Fruit fly (Drosophila melanogaster): ENCODE results near the gene Arfrp1.

Gene Arfrp1

DNA sequence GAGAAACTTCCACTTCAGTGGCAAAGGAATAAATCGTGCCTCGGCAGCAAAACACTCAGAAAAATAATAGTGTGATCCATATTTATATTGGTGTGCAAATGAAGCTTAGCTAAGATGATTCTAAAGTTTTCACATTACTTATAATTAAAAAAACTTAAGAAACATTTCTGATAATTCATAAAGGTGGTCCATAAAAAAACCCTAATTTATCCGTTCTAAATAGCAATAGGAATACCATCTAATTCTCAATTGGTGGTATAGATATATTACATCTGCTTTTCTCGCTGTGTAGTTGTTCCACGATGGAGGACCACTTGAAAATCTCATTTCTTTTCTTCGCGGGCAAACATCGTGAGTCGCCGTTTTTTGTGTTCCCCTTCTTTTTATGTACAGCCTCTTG is 48.3 kb downstream of the Arfrp1 start (continued):
- TF ChIP-seq Xrp1 (GFP tag; IDR thresholded peaks at IDR 0.05) (peak; percentile 61), grau (tag; optimal IDR thresholded peaks at IDR 0.05) (peak; percentile 61), Oaz (GFP tag; IDR thresholded peaks at IDR 0.05) (no peak), HHEX (GFP tag; optimal IDR thresholded peaks at IDR 0.05) (peak; percentile 57), CG15073 (GFP tag; optimal IDR thresholded peaks at IDR 0.05) (no peak), Kr (GFP tag; optimal IDR thresholded peaks at IDR 0.05) (no peak), dan (GFP tag; IDR thresholded peaks at IDR 0.05) (no peak), Ada2b (GFP tag; IDR thresholded peaks at IDR 0.05) (peak; percentile 51; the same call in 1 of the 2 replicates), CG6272 (GFP tag; IDR thresholded peaks at IDR 0.05) (no peak), crol (GFP tag; IDR thresholded peaks at IDR 0.05) (no peak), CG4424 (GFP tag; optimal IDR thresholded peaks at IDR 0.05) (peak; percentile 64), CG10959 (GFP tag; IDR thresholded peaks at IDR 0.05) (peak; percentile 36; the same call in 1 of the 2 replicates), CG11696 (GFP tag; IDR thresholded peaks at IDR 0.05) (no peak), Fer3 (tag; optimal IDR thresholded peaks at IDR 0.05) (peak; percentile 57), Opbp (GFP tag; IDR thresholded peaks at IDR 0.05; ENCODE audit: partially characterized antibody) (no peak), amos (GFP tag; IDR thresholded peaks at IDR 0.05; ENCODE audit: partially characterized antibody) (no peak), row (GFP tag; IDR thresholded peaks at IDR 0.05) (peak; percentile 71), zfh1 (GFP tag; IDR thresholded peaks at IDR 0.05) (no peak), Tbp (GFP tag; optimal IDR thresholded peaks at IDR 0.05) (no peak), bcd (GFP tag; optimal IDR thresholded peaks at IDR 0.05) (peak; percentile 51), Max (GFP tag; optimal IDR thresholded peaks at IDR 0.05) (peak; percentile 46), CG11456 (GFP tag; IDR thresholded peaks at IDR 0.05) (no peak), CG7372 (GFP tag; IDR thresholded peaks at IDR 0.05) (peak; percentile 24; the same call in 1 of the 2 replicates), Optix (GFP tag; IDR thresholded peaks at IDR 0.05) (no peak), Chrac-16 (GFP tag; optimal IDR thresholded peaks at IDR 0.05) (peak; percentile 29), CG12236 (GFP tag; optimal IDR thresholded peaks at IDR 0.05) (no peak), Lpt (GFP tag; optimal IDR thresholded peaks at IDR 0.05) (no peak), Deaf1 (tag; optimal IDR thresholded peaks at IDR 0.05) (peak; percentile 25), Ptx1 (GFP tag; IDR thresholded peaks at IDR 0.05) (peak; percentile 65), ato (GFP tag; IDR thresholded peaks at IDR 0.05; ENCODE audit: partially characterized antibody) (no peak), nerfin-2 (GFP tag; IDR thresholded peaks at IDR 0.05; ENCODE audit: partially characterized antibody) (no peak), toy (GFP tag; IDR thresholded peaks at IDR 0.05) (no peak), CG13287 (GFP tag; IDR thresholded peaks at IDR 0.05; ENCODE audit: partially characterized antibody) (no peak), dmrt99B (tag; optimal IDR thresholded peaks at IDR 0.05) (peak; percentile 73), az2 (GFP tag; optimal IDR thresholded peaks at IDR 0.05) (peak; percentile 28), hbn (GFP tag; IDR thresholded peaks at IDR 0.05; ENCODE audit: partially characterized antibody) (no peak), CkIIα-i1 (GFP tag; IDR thresholded peaks at IDR 0.05) (no peak), jumu (GFP tag; optimal IDR thresholded peaks at IDR 0.05) (peak; percentile 3), btn (GFP tag; optimal IDR thresholded peaks at IDR 0.05) (no peak), Awh (GFP tag; IDR thresholded peaks at IDR 0.05) (peak; percentile 17; the same call in 1 of the 2 replicates), pnt (GFP tag; optimal IDR thresholded peaks at IDR 0.05) (no peak), vvl (GFP tag; IDR thresholded peaks at IDR 0.05) (peak; percentile 42; the same call in 1 of the 2 replicates), gt (GFP tag; IDR thresholded peaks at IDR 0.05) (no peak), CG10431 (GFP tag; optimal IDR thresholded peaks at IDR 0.05) (peak; percentile 15), CG7786 (GFP tag; optimal IDR thresholded peaks at IDR 0.05) (no peak), bsh (GFP tag; optimal IDR thresholded peaks at IDR 0.05) (peak; percentile 59 to 76), jing (GFP tag; optimal IDR thresholded peaks at IDR 0.05) (no peak), p53 (GFP tag; optimal IDR thresholded peaks at IDR 0.05) (no peak), CG14050 (GFP tag; IDR thresholded peaks at IDR 0.05) (no peak; the same call in 2 of the 3 replicates), Hr78 (GFP tag; optimal IDR thresholded peaks at IDR 0.05) (peak in 1 of 2 experiments; percentile 3), CG18262 (tag; optimal IDR thresholded peaks at IDR 0.05) (peak; percentile 74), CG34422 (GFP tag; IDR thresholded peaks at IDR 0.05) (no peak)

All from whole organism, embryonic.